Worm (Caenorhabditis elegans): ENCODE measurements around the gene F25B4.7.
A peak's percentile ranks its signal among the peaks of the same experiment; 100 is the strongest.

Gene F25B4.7

ce11 chrV:5699835-5700441 lies 12.9 kb upstream of the F25B4.7 start, which contains the start of gene clec-1:
Gene clec-1, plus strand, starts transcription at chrV:5700154.
- TF ChIP-seq ama-1 (optimal IDR thresholded peaks at IDR 0.05) (peak; percentile 56), unc-62 (GFP tag; optimal IDR thresholded peaks at IDR 0.05) (no peak), nhr-67 (tag; optimal IDR thresholded peaks at IDR 0.05) (no peak)

ce11 chrV:5697581-5697980 lies 10.6 kb upstream of the F25B4.7 start:
- TF ChIP-seq R02D3.7 (tag; optimal IDR thresholded peaks at IDR 0.05) (no peak), unc-62 (GFP tag; optimal IDR thresholded peaks at IDR 0.05) (no peak), unc-39 (tag; optimal IDR thresholded peaks at IDR 0.05) (no peak), ceh-9 (tag; optimal IDR thresholded peaks at IDR 0.05) (no peak), ZK546.5 (tag; optimal IDR thresholded peaks at IDR 0.05) (no peak), skn-1 (tag; optimal IDR thresholded peaks at IDR 0.05) (no peak), nhr-77 (tag; optimal IDR thresholded peaks at IDR 0.05) (no peak), ceh-28 (tag; optimal IDR thresholded peaks at IDR 0.05) (peak; percentile 7), nhr-23 (tag; optimal IDR thresholded peaks at IDR 0.05) (peak; percentile 24), ama-1 (optimal IDR thresholded peaks at IDR 0.05) (no peak), mml-1 (tag; optimal IDR thresholded peaks at IDR 0.05) (no peak), egl-5 (tag; optimal IDR thresholded peaks at IDR 0.05) (no peak), elt-3 (tag; optimal IDR thresholded peaks at IDR 0.05) (peak in 1 of 3 experiments; percentile 39), lin-15B (tag; optimal IDR thresholded peaks at IDR 0.05) (no peak), lin-39 (tag; optimal IDR thresholded peaks at IDR 0.05) (no peak), sea-2 (GFP tag; optimal IDR thresholded peaks at IDR 0.05) (no peak), hmg-11 (tag; optimal IDR thresholded peaks at IDR 0.05) (no peak)

- TF ChIP-seq pqm-1 (tag; optimal IDR thresholded peaks at IDR 0.05) (peak; percentile 30), nhr-23 (tag; optimal IDR thresholded peaks at IDR 0.05) (no peak), elt-3 (tag; optimal IDR thresholded peaks at IDR 0.05) (no peak), zag-1 (tag; optimal IDR thresholded peaks at IDR 0.05) (no peak), ceh-9 (tag; optimal IDR thresholded peaks at IDR 0.05) (no peak), lin-39 (tag; optimal IDR thresholded peaks at IDR 0.05) (no peak), ceh-82 (tag; optimal IDR thresholded peaks at IDR 0.05) (no peak), jun-1 (tag; optimal IDR thresholded peaks at IDR 0.05) (no peak), R02D3.7 (tag; optimal IDR thresholded peaks at IDR 0.05) (no peak), snpc-4 (tag; optimal IDR thresholded peaks at IDR 0.05) (no peak), elt-2 (tag; optimal IDR thresholded peaks at IDR 0.05) (peak; percentile 45), daf-12 (tag; optimal IDR thresholded peaks at IDR 0.05) (no peak), nhr-28 (tag; optimal IDR thresholded peaks at IDR 0.05) (no peak)
Measured at ce11 chrV:5696177-5696576, 9.2 kb upstream of the F25B4.7 start.

ce11 chrV:5695635-5696034 lies 8.6 kb upstream of the F25B4.7 start:
- no peak for TF ChIP-seq ZK546.5 (tag; optimal IDR thresholded peaks at IDR 0.05)
- no peak for TF ChIP-seq unc-62 (GFP tag; optimal IDR thresholded peaks at IDR 0.05)
- TF ChIP-seq hmg-11 (tag; optimal IDR thresholded peaks at IDR 0.05) = no peak
- TF ChIP-seq aly-2 (tag; optimal IDR thresholded peaks at IDR 0.05) = no peak
- no peak for TF ChIP-seq skn-1 (tag; optimal IDR thresholded peaks at IDR 0.05)
- no peak for TF ChIP-seq fkh-2 (tag; optimal IDR thresholded peaks at IDR 0.05)
- no peak for TF ChIP-seq ceh-16 (tag; optimal IDR thresholded peaks at IDR 0.05)

ce11 chrV:5693595-5693994 lies 6.6 kb upstream of the F25B4.7 start:
- TF ChIP-seq nhr-25 (tag; optimal IDR thresholded peaks at IDR 0.05) (peak; percentile 68), nhr-237 (tag; optimal IDR thresholded peaks at IDR 0.05) (no peak), R02D3.7 (tag; optimal IDR thresholded peaks at IDR 0.05) (no peak), ceh-9 (tag; optimal IDR thresholded peaks at IDR 0.05) (no peak), aly-2 (tag; optimal IDR thresholded peaks at IDR 0.05) (no peak), nhr-43 (tag; optimal IDR thresholded peaks at IDR 0.05; ENCODE audit: poor library complexity, severe bottlenecking) (peak; percentile 83)
